Worm (Caenorhabditis elegans) whole organism, late embryonic: ENCODE results near the gene nhr-168.

Source experiments
- C38D4.7 ChIP-seq: fragments of 200-800 bp; sonication (Bioruptor generic); optimal IDR thresholded peaks from 2 replicates; lab custom pipeline; 2018; ENCODE audit warnings: mild to moderate bottlenecking, missing genetic modification characterization, moderate library complexity, missing compliant biosample characterization
- F13H6.1 ChIP-seq: sonication (generic microtip); optimal IDR thresholded peaks from 2 replicates; lab custom pipeline; 2016; ENCODE audit warnings: missing genetic modification characterization, missing compliant biosample characterization
- K02D7.2 ChIP-seq: sonication (generic microtip); optimal IDR thresholded peaks from 2 replicates; lab custom pipeline; 2017; ENCODE audit warnings: mild to moderate bottlenecking, missing genetic modification characterization, missing compliant biosample characterization
- Y22D7AL.16 ChIP-seq: sonication (generic microtip); optimal IDR thresholded peaks from 2 replicates; lab custom pipeline; 2016; ENCODE audit warnings: missing genetic modification characterization, missing compliant biosample characterization
- ceh-14 ChIP-seq: sonication (generic microtip); optimal IDR thresholded peaks from 2 replicates; lab custom pipeline; 2016; ENCODE audit warnings: missing genotype, missing genetic modification characterization, missing compliant biosample characterization
- ceh-18 ChIP-seq: sonication (generic microtip); optimal IDR thresholded peaks from 2 replicates; lab custom pipeline; 2016; ENCODE audit warnings: missing genetic modification characterization, missing compliant biosample characterization
- ceh-19 ChIP-seq: fragments of 200-800 bp; sonication (Bioruptor generic); optimal IDR thresholded peaks from 2 replicates; lab custom pipeline; 2018; ENCODE audit warnings: mild to moderate bottlenecking, missing genetic modification characterization, missing compliant biosample characterization
- ceh-2 ChIP-seq: sonication (generic microtip); optimal IDR thresholded peaks from 2 replicates; lab custom pipeline; 2016; ENCODE audit warnings: missing genotype, missing genetic modification characterization, missing compliant biosample characterization
- ceh-31 ChIP-seq: sonication (generic microtip); optimal IDR thresholded peaks from 2 replicates; lab custom pipeline; 2016; ENCODE audit warnings: missing genetic modification characterization, missing compliant biosample characterization
- ceh-34 ChIP-seq: sonication (generic microtip); optimal IDR thresholded peaks from 2 replicates; lab custom pipeline; 2016; ENCODE audit warnings: mild to moderate bottlenecking, missing genetic modification characterization, missing compliant biosample characterization
- ceh-48 ChIP-seq: sonication (generic microtip); optimal IDR thresholded peaks from 2 replicates; lab custom pipeline; 2016; ENCODE audit warnings: missing genetic modification characterization, inconsistent platforms, missing compliant biosample characterization
- ceh-6 ChIP-seq: fragments of 200-800 bp; sonication (Bioruptor generic); optimal IDR thresholded peaks from 2 replicates; lab custom pipeline; 2018; ENCODE audit warnings: mild to moderate bottlenecking, missing genetic modification characterization, missing compliant biosample characterization
- ceh-9 ChIP-seq: sonication (generic microtip); optimal IDR thresholded peaks from 2 replicates; lab custom pipeline; 2016; ENCODE audit warnings: mild to moderate bottlenecking, missing genetic modification characterization, inconsistent platforms, missing compliant biosample characterization
- che-1 ChIP-seq: sonication (generic microtip); optimal IDR thresholded peaks from 2 replicates; lab custom pipeline; 2016; ENCODE audit warnings: mild to moderate bottlenecking, missing genetic modification characterization, missing compliant biosample characterization
- dmd-4 ChIP-seq: sonication (generic microtip); optimal IDR thresholded peaks from 2 replicates; lab custom pipeline; 2016; ENCODE audit warnings: borderline replicate concordance, missing genetic modification characterization, missing compliant biosample characterization
- elt-2 ChIP-seq: sonication (generic microtip); optimal IDR thresholded peaks from 2 replicates; lab custom pipeline; 2016; ENCODE audit warnings: missing genetic modification reagents, missing genetic modification characterization, missing compliant biosample characterization
- elt-4 ChIP-seq: sonication (generic microtip); optimal IDR thresholded peaks from 2 replicates; lab custom pipeline; 2016; ENCODE audit warnings: missing genetic modification characterization, missing compliant biosample characterization
- ets-4 ChIP-seq: sonication (generic microtip); optimal IDR thresholded peaks from 2 replicates; lab custom pipeline; 2016; ENCODE audit warnings: missing genetic modification characterization, missing compliant biosample characterization
- eyg-1 ChIP-seq: sonication (generic microtip); optimal IDR thresholded peaks from 2 replicates; lab custom pipeline; 2016; ENCODE audit warnings: missing genotype, missing genetic modification characterization, missing compliant biosample characterization
- fkh-10 ChIP-seq: fragments of 150-350 bp; optimal IDR thresholded peaks from 2 replicates; lab custom pipeline; 2014; ENCODE audit warnings: missing biosample characterization, missing genetic modification reagents, missing genetic modification characterization
- gmeb-2 ChIP-seq: sonication (generic microtip); optimal IDR thresholded peaks from 2 replicates; lab custom pipeline; 2016; ENCODE audit warnings: missing genetic modification characterization, inconsistent platforms, missing compliant biosample characterization
- hlh-13 ChIP-seq: fragments of 200-800 bp; sonication (Bioruptor generic); optimal IDR thresholded peaks from 2 replicates; lab custom pipeline; 2018; ENCODE audit warnings: mild to moderate bottlenecking, missing genetic modification characterization, missing compliant biosample characterization
- hlh-6 ChIP-seq: sonication (generic microtip); optimal IDR thresholded peaks from 2 replicates; lab custom pipeline; 2016; ENCODE audit warnings: missing genotype, missing genetic modification characterization, missing compliant biosample characterization
- hlh-8 ChIP-seq: sonication (generic microtip); optimal IDR thresholded peaks from 2 replicates; lab custom pipeline; 2016; ENCODE audit warnings: missing genotype, missing genetic modification characterization, missing compliant biosample characterization
- mec-3 ChIP-seq: sonication (generic microtip); optimal IDR thresholded peaks from 2 replicates; lab custom pipeline; 2016; ENCODE audit warnings: borderline replicate concordance, missing genetic modification characterization, missing compliant biosample characterization
- npax-4 ChIP-seq: sonication (generic microtip); optimal IDR thresholded peaks from 2 replicates; lab custom pipeline; 2016; ENCODE audit warnings: missing genetic modification characterization, missing compliant biosample characterization
- pqm-1 ChIP-seq: sonication (generic microtip); optimal IDR thresholded peaks from 2 replicates; lab custom pipeline; 2016; ENCODE audit warnings: missing genetic modification characterization, missing compliant biosample characterization
- rnt-1 ChIP-seq: sonication (generic microtip); optimal IDR thresholded peaks from 2 replicates; lab custom pipeline; 2016; ENCODE audit warnings: missing genetic modification characterization, missing compliant biosample characterization
- sdc-2 ChIP-seq: sonication (generic microtip); optimal IDR thresholded peaks from 2 replicates; lab custom pipeline; 2016; ENCODE audit warnings: missing genotype, missing genetic modification characterization, missing compliant biosample characterization
- sox-2 ChIP-seq: fragments of 200-800 bp; sonication (Bioruptor generic); IDR thresholded peaks from 2 replicates; pipeline ENCODE4 v1.3.6; 2022; ENCODE audit warnings: missing genetic modification reagents, missing genetic modification characterization, missing compliant biosample characterization
- sox-4 ChIP-seq: sonication (generic microtip); optimal IDR thresholded peaks from 2 replicates; lab custom pipeline; 2017; ENCODE audit warnings: mild to moderate bottlenecking, missing genetic modification characterization, inconsistent platforms, missing compliant biosample characterization
- syd-9 ChIP-seq: sonication (generic microtip); optimal IDR thresholded peaks from 2 replicates; lab custom pipeline; 2016; ENCODE audit warnings: mild to moderate bottlenecking, missing genetic modification characterization, moderate library complexity, missing compliant biosample characterization
- tbx-2 ChIP-seq: sonication (generic microtip); optimal IDR thresholded peaks from 2 replicates; lab custom pipeline; 2016; ENCODE audit warnings: missing genetic modification characterization, missing compliant biosample characterization
- ttx-3 ChIP-seq: sonication (generic microtip); optimal IDR thresholded peaks from 2 replicates; lab custom pipeline; 2016; ENCODE audit warnings: missing genetic modification reagents, missing genetic modification characterization, missing compliant biosample characterization
- unc-42 ChIP-seq: sonication (generic microtip); optimal IDR thresholded peaks from 2 replicates; lab custom pipeline; 2016; ENCODE audit warnings: missing genotype, missing genetic modification characterization, missing compliant biosample characterization
- unc-55 ChIP-seq: sonication (generic microtip); optimal IDR thresholded peaks from 2 replicates; lab custom pipeline; 2017; ENCODE audit warnings: missing biosample characterization, missing genetic modification reagents, missing genetic modification characterization
- unc-86 ChIP-seq: sonication (generic microtip); optimal IDR thresholded peaks from 2 replicates; lab custom pipeline; 2016; ENCODE audit warnings: missing genetic modification characterization, missing compliant biosample characterization
- ztf-16 ChIP-seq: sonication (generic microtip); optimal IDR thresholded peaks from 2 replicates; lab custom pipeline; 2017; ENCODE audit warnings: missing genetic modification characterization, missing compliant biosample characterization

nhr-168 gene

ce11 chrV:13345867-13346328 lies 12.2 kb upstream of the nhr-168 start, which contains the start of gene twk-43:
Gene twk-43 (plus strand): TSS chrV:13346278.
- no peak for TF ChIP-seq Y22D7AL.16 (tag; lab: Kevin White, UChicago)
- peak; percentile 43 for TF ChIP-seq unc-55
- TF ChIP-seq C38D4.7 = no peak
- no peak for TF ChIP-seq npax-4 (tag; lab: Kevin White, UChicago)
- TF ChIP-seq hlh-13 (GFP tag; lab: Kevin White, UChicago) = no peak
- no peak for TF ChIP-seq syd-9 (tag; lab: Kevin White, UChicago)
- peak; percentile 64 for TF ChIP-seq rnt-1 (tag; lab: Kevin White, UChicago)
- no peak for TF ChIP-seq ceh-31 (tag; lab: Kevin White, UChicago)
- TF ChIP-seq hlh-6 (tag; lab: Kevin White, UChicago) = no peak
- no peak for TF ChIP-seq F13H6.1 (tag; lab: Kevin White, UChicago)
- no peak for TF ChIP-seq eyg-1 (tag; lab: Kevin White, UChicago)
- TF ChIP-seq K02D7.2 = no peak
- TF ChIP-seq ceh-18 = peak; percentile 32
- TF ChIP-seq, all 69 proteins: peak for 3

DNA sequence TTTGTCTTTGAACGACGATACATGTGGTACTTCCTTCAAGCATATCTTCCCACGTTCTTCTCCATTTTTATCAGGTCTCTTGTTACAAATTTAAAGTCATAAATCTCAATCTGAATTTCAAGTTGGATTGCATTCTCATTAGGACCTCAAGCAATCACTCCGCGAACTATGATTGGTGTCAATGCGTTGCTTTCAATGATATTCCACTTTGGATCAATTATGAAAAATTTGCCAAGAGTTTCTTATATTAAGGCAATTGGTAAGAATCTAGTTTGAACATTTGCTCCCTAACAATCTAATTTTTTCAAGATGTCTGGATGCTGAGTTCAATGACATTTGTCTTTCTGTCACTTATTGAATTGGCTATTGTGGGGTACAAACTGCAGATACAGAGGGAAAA lies 8.6 kb upstream of the nhr-168 start:
- TF ChIP-seq tbx-2 (tag; lab: Kevin White, UChicago) (no peak), ceh-9 (tag; lab: Kevin White, UChicago) (no peak), ceh-14 (tag; lab: Kevin White, UChicago) (no peak), hlh-6 (tag; lab: Kevin White, UChicago) (no peak), ceh-2 (tag; lab: Kevin White, UChicago) (no peak), ceh-34 (tag; lab: Kevin White, UChicago) (no peak), elt-4 (no peak), ceh-48 (tag; lab: Kevin White, UChicago) (no peak), unc-42 (tag; lab: Kevin White, UChicago) (no peak), rnt-1 (tag; lab: Kevin White, UChicago) (no peak)

- TF ChIP-seq ceh-6 (no peak), unc-86 (no peak), mec-3 (tag; lab: Kevin White, UChicago) (no peak), sox-2 (GFP tag; lab: Robert Waterston, UW) (no peak), rnt-1 (tag; lab: Kevin White, UChicago) (no peak)
These were observed 6.1 kb upstream of the nhr-168 start, which contains the start of the genes str-4 and lgc-48 for ce11 chrV:13339633-13340290. Gene str-4 (minus strand): TSS chrV:13339733. Gene lgc-48 (plus strand): TSS chrV:13340240.

DNA sequence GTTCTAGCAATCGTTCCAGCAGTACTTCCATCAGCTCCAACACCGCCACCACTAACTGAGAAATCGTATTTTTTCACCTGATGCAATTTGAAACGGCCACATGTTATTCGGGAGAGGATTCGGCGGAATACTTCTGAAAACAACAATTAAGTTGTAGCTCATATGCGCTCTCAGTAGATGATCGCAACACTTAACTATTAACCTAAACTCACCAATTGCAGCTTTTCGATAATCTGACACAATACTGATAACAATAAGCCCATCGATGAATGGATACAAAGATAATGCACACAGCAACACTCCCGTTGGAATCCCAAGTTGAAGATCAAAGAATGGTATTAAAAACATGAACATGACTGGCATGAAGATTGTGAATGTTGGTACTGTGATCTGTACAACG lies 4.4 kb upstream of the nhr-168 start:
- TF ChIP-seq fkh-10 (GFP tag; lab: Kevin White, UChicago) = no peak
- TF ChIP-seq ztf-16 = no peak
- no peak for TF ChIP-seq che-1 (tag; lab: Kevin White, UChicago)
- no peak for TF ChIP-seq dmd-4 (tag; lab: Kevin White, UChicago)
- no peak for TF ChIP-seq K02D7.2
- no peak for TF ChIP-seq hlh-13 (GFP tag; lab: Kevin White, UChicago)
- TF ChIP-seq ceh-19 = no peak
- TF ChIP-seq eyg-1 (tag; lab: Kevin White, UChicago) = no peak
- TF ChIP-seq elt-2 (tag; lab: Kevin White, UChicago) = no peak
- no peak for TF ChIP-seq Y22D7AL.16 (tag; lab: Kevin White, UChicago)
- no peak for TF ChIP-seq pqm-1 (tag; lab: Kevin White, UChicago)
- no peak for TF ChIP-seq sox-4
- no peak for TF ChIP-seq gmeb-2 (tag; lab: Kevin White, UChicago)
- no peak for TF ChIP-seq ttx-3 (tag; lab: Kevin White, UChicago)
- TF ChIP-seq hlh-8 (tag; lab: Kevin White, UChicago) = no peak
- no peak for TF ChIP-seq ets-4 (tag; lab: Kevin White, UChicago)
- TF ChIP-seq sdc-2 (tag; lab: Kevin White, UChicago) = no peak
